Worm (Caenorhabditis elegans) whole organism, L3 larva: ENCODE results near the gene C27H5.6.

Source experiments
- R02D3.7 ChIP-seq: fragments of 150-350 bp; optimal IDR thresholded peaks from 2 replicates; lab custom pipeline; 2014; ENCODE audit warnings: missing biosample characterization, missing genetic modification characterization
- ama-1 ChIP-seq: fragments of 150-350 bp; optimal IDR thresholded peaks from 2 replicates; lab custom pipeline; 2018
- ceh-28 ChIP-seq: fragments of 150-350 bp; optimal IDR thresholded peaks from 2 replicates; lab custom pipeline; 2014; ENCODE audit warnings: missing biosample characterization, missing genetic modification reagents, missing genetic modification characterization
- ceh-82 ChIP-seq: fragments of 150-350 bp; optimal IDR thresholded peaks from 2 replicates; lab custom pipeline; 2014; ENCODE audit warnings: missing biosample characterization, missing genetic modification characterization
- egl-27 ChIP-seq: sonication (generic microtip); optimal IDR thresholded peaks from 4 replicates; lab custom pipeline; 2017; ENCODE audit warnings: missing biosample characterization, missing genetic modification reagents, missing genetic modification characterization
- egl-5 ChIP-seq: fragments of 150-350 bp; optimal IDR thresholded peaks from 2 replicates; lab custom pipeline; 2017; ENCODE audit warnings: missing biosample characterization, missing genetic modification reagents, missing genetic modification characterization, inconsistent platforms
- elt-2 ChIP-seq: sonication (generic microtip); optimal IDR thresholded peaks from 2 replicates; lab custom pipeline; 2016; ENCODE audit warnings: missing genetic modification reagents, mild to moderate bottlenecking, missing genetic modification characterization, missing compliant biosample characterization
- elt-3 ChIP-seq, 3 experiments: fragments of 150-350 bp in 1 of 3; sonication (generic microtip) in 2 of 3; optimal IDR thresholded peaks; 2 replicates in 2 of 3; 4 replicates in 1 of 3; lab custom pipeline; 2014 to 2017; ENCODE audit warnings: missing biosample characterization in 3 of 3, missing genetic modification characterization in 3 of 3
- fkh-10 ChIP-seq: sonication (generic microtip); optimal IDR thresholded peaks from 2 replicates; lab custom pipeline; 2017; ENCODE audit warnings: missing biosample characterization, missing genetic modification reagents, missing genetic modification characterization
- fkh-2 ChIP-seq: fragments of 150-350 bp; optimal IDR thresholded peaks from 2 replicates; lab custom pipeline; 2014; ENCODE audit warnings: missing biosample characterization, missing genetic modification reagents, missing genetic modification characterization
- fos-1 ChIP-seq: fragments of 150-350 bp; optimal IDR thresholded peaks from 2 replicates; lab custom pipeline; 2014; ENCODE audit warnings: missing biosample characterization, missing genetic modification characterization
- hmg-11 ChIP-seq: sonication (generic microtip); optimal IDR thresholded peaks from 2 replicates; lab custom pipeline; 2016; ENCODE audit warnings: missing genetic modification characterization, missing compliant biosample characterization
- lin-15B ChIP-seq: fragments of 150-350 bp; optimal IDR thresholded peaks from 2 replicates; lab custom pipeline; 2014; ENCODE audit warnings: missing biosample characterization, missing genetic modification characterization
- lin-39 ChIP-seq: fragments of 150-350 bp; optimal IDR thresholded peaks from 2 replicates; lab custom pipeline; 2018; ENCODE audit warnings: missing biosample characterization, missing genetic modification reagents, missing genetic modification characterization
- lsy-12 ChIP-seq: sonication (generic microtip); optimal IDR thresholded peaks from 2 replicates; lab custom pipeline; 2016; ENCODE audit warnings: mild to moderate bottlenecking, missing genetic modification characterization, missing compliant biosample characterization
- mdl-1 ChIP-seq: fragments of 150-350 bp; optimal IDR thresholded peaks from 2 replicates; lab custom pipeline; 2014; ENCODE audit warnings: missing biosample characterization, missing genetic modification characterization
- nfya-1 ChIP-seq: sonication (generic microtip); optimal IDR thresholded peaks from 2 replicates; lab custom pipeline; 2017; ENCODE audit warnings: missing genetic modification characterization, mild to moderate bottlenecking, missing compliant biosample characterization, antibody characterized with exemption, moderate library complexity; ENCODE audit not compliant: insufficient read depth
- nhr-23 ChIP-seq: fragments of 150-350 bp; optimal IDR thresholded peaks from 2 replicates; lab custom pipeline; 2014; ENCODE audit warnings: missing biosample characterization, missing genetic modification reagents, missing genetic modification characterization
- nhr-28 ChIP-seq: fragments of 150-350 bp; optimal IDR thresholded peaks from 2 replicates; lab custom pipeline; 2014; ENCODE audit warnings: missing biosample characterization, missing genetic modification characterization
- nhr-43 ChIP-seq: sonication (generic microtip); optimal IDR thresholded peaks from 2 replicates; lab custom pipeline; 2016; ENCODE audit warnings: mild to moderate bottlenecking, missing genetic modification characterization, missing compliant biosample characterization; ENCODE audit not compliant: poor library complexity, severe bottlenecking
- nhr-67 ChIP-seq: fragments of 150-350 bp; optimal IDR thresholded peaks from 2 replicates; lab custom pipeline; 2014; ENCODE audit warnings: missing biosample characterization, missing genetic modification characterization
- pha-4 ChIP-seq: fragments of 150-350 bp; optimal IDR thresholded peaks from 2 replicates; lab custom pipeline; 2014; ENCODE audit warnings: missing biosample characterization, missing genetic modification reagents, missing genetic modification characterization
- pqm-1 ChIP-seq: fragments of 150-350 bp; optimal IDR thresholded peaks from 2 replicates; lab custom pipeline; 2017; ENCODE audit warnings: missing biosample characterization, missing genetic modification characterization, inconsistent platforms
- sea-2 ChIP-seq: fragments of 150-350 bp; sonication (generic microtip); optimal IDR thresholded peaks from 4 replicates; lab custom pipeline; 2014; ENCODE audit warnings: missing biosample characterization, missing genetic modification reagents, missing genetic modification characterization
- snpc-4 ChIP-seq: fragments of 150-350 bp; optimal IDR thresholded peaks from 2 replicates; lab custom pipeline; 2014; ENCODE audit warnings: missing biosample characterization, missing genetic modification characterization
- tbx-2 ChIP-seq: sonication (generic microtip); optimal IDR thresholded peaks from 2 replicates; lab custom pipeline; 2016; ENCODE audit warnings: mild to moderate bottlenecking, missing genetic modification characterization, missing compliant biosample characterization
- unc-39 ChIP-seq: sonication (generic microtip); optimal IDR thresholded peaks from 4 replicates; lab custom pipeline; 2017; ENCODE audit warnings: missing biosample characterization, missing genetic modification characterization
- ztf-11 ChIP-seq: fragments of 150-350 bp; optimal IDR thresholded peaks from 2 replicates; lab custom pipeline; 2014; ENCODE audit warnings: missing biosample characterization, missing genetic modification characterization
- ztf-4 ChIP-seq: fragments of 150-350 bp; optimal IDR thresholded peaks from 2 replicates; lab custom pipeline; 2014; ENCODE audit warnings: missing biosample characterization, missing genetic modification characterization

C27H5.6 gene

DNA sequence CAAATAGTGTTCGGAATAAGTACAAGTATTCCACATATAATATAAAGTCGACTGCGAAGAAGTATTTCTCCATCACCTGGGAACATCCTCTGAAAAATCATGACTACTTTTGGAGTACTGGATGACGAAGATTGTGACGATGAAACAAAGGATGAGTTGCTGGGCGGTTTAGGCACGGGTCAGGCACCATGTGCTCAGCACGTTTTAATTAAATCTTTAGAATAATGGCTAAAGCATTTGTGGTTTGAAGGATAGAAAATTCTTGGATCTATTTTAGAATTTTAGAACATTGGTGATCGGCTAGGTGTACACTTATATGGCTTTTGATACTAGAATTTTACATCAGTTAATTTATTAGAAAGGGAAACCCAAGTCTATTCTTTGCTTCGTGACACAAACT, at the start of gene C27H5.6:
TSS of gene C27H5.6 (minus strand) at position 101 of the 400 bp plus-strand sequence.
- TF ChIP-seq fos-1 (no peak), ztf-11 (tag; lab: Kevin White, UChicago) (no peak), ztf-4 (tag; lab: Kevin White, UChicago) (no peak), egl-27 (tag; lab: Kevin White, UChicago) (no peak), fkh-2 (no peak), mdl-1 (tag; lab: Kevin White, UChicago) (no peak), nhr-67 (tag; lab: Kevin White, UChicago) (no peak), ceh-82 (tag; lab: Kevin White, UChicago) (no peak)

DNA sequence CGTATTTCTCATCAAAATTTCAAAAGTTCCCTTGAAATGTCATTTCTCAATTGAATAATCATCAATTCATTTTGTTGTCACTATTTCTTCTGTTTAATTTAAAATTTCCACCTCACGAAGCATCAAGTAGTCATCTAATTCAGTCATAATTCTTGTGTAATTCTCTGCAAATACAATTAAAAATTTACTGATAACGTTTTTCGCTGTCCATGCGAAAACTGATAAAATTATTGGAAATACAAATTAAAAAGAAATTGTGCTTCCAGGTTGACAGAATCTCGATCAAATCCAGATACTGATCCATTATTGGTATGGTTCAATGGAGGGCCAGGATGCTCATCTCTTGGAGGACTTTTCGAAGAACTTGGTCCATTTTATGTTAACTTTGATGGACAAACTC, 46.3 kb upstream of the C27H5.6 start:
- TF ChIP-seq elt-3 (tag; optimal IDR thresholded peaks at IDR 0.05; lab: Kevin White, UChicago) (no peak), pha-4 (tag; lab: Kevin White, UChicago) (peak; percentile 11), pqm-1 (tag; lab: Kevin White, UChicago) (peak; percentile 26), unc-39 (tag; lab: Kevin White, UChicago) (no peak), egl-5 (no peak), fos-1 (no peak), mdl-1 (tag; lab: Kevin White, UChicago) (no peak), elt-2 (tag; lab: Kevin White, UChicago) (peak; percentile 62)

DNA sequence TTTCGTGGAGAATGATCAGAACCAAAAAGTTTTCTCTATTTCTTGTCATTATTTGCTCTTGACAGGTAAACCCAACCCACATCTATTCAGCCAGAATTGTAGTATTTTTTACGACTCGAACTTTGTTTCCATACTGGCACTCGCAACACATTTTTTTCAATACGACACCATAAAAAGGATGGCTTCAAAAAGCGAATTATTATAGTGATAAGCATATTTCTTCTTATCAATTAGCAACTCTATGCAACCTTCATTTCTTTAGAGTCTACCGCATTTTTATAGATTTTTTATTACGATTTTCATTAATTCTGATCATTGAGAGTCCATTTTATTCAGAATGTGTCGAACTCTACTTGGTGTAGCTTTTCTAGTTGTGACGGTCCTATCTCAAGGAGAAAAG, 45.5 kb upstream of the C27H5.6 start, which contains the start of gene ctsa-3.1:
TSS of gene ctsa-3.1 (plus strand) at position 337 of the 400 bp plus-strand sequence.
- no peak for TF ChIP-seq egl-27 (tag; lab: Kevin White, UChicago)
- no peak for TF ChIP-seq lsy-12 (tag; lab: Kevin White, UChicago)
- no peak for TF ChIP-seq unc-39 (tag; lab: Kevin White, UChicago)
- TF ChIP-seq ztf-11 (tag; lab: Kevin White, UChicago) = no peak
- no peak for TF ChIP-seq fkh-2
- TF ChIP-seq elt-3 (tag; optimal IDR thresholded peaks at IDR 0.05; lab: Kevin White, UChicago) = no peak
- TF ChIP-seq ceh-28 (tag; lab: Kevin White, UChicago) = no peak
- TF ChIP-seq pha-4 (tag; lab: Kevin White, UChicago) = peak; percentile 6
- TF ChIP-seq hmg-11 (tag; lab: Kevin White, UChicago) = no peak
- peak; percentile 75 for TF ChIP-seq pqm-1 (tag; lab: Kevin White, UChicago)
- TF ChIP-seq lin-15B (tag; lab: Kevin White, UChicago) = no peak
- TF ChIP-seq nfya-1 (tag; lab: Kevin White, UChicago) = no peak
- no peak for TF ChIP-seq fkh-10 (GFP tag; lab: Kevin White, UChicago)
- TF ChIP-seq nhr-67 (tag; lab: Kevin White, UChicago) = no peak
- no peak for TF ChIP-seq lin-39 (tag; lab: Kevin White, UChicago)
- peak; percentile 79 for TF ChIP-seq elt-2 (tag; lab: Kevin White, UChicago)
- no peak for TF ChIP-seq ama-1 (lab: Kevin White, UChicago)
- TF ChIP-seq nhr-43 (tag; lab: Kevin White, UChicago) = no peak
- no peak for TF ChIP-seq sea-2 (GFP tag; lab: Kevin White, UChicago)

DNA sequence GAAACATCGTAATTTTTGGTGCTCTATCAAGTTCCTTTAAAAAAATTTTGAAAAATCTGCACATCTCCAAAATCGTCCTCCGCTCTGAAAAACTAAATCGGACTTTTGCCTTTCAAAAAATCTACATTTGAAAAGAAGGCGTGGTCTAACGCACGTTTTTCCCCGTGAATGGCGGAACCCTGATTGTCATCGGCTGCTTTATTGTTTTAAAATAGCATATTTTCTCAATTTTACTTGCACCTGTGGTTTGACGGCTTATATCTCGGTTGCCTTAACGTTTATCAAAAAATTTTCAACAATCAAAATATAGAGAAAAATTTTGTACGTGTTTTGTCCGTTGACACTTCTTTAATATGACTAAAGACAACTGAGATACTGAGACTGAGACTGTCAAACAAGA, 44.9 kb upstream of the C27H5.6 start:
- TF ChIP-seq snpc-4 = peak; percentile 67
- TF ChIP-seq nhr-28 (tag; lab: Kevin White, UChicago) = no peak

DNA sequence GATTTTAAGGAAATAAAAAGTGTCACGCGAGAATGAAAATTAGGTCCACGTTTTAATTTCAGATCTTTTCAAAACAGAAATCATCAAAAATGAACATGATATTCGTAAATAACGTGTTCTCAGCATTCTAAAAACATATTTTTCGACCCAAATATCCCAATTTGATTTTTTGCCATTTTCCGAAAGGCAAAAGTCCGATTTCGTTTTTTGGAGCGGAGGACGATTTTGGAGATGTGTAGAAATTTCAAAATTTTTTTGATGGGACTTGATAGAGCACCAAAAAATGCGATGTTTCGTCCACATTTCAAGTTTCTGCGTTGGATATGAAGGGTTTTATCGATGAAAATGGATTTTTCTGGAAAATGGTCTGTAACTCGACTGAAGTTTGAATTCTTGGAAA, 43.7 kb upstream of the C27H5.6 start:
- TF ChIP-seq tbx-2 (tag; lab: Kevin White, UChicago) (peak; percentile 44), nhr-43 (tag; lab: Kevin White, UChicago) (peak; percentile 29), lsy-12 (tag; lab: Kevin White, UChicago) (no peak), ama-1 (lab: Kevin White, UChicago) (peak; percentile 58), ceh-82 (tag; lab: Kevin White, UChicago) (no peak)

DNA sequence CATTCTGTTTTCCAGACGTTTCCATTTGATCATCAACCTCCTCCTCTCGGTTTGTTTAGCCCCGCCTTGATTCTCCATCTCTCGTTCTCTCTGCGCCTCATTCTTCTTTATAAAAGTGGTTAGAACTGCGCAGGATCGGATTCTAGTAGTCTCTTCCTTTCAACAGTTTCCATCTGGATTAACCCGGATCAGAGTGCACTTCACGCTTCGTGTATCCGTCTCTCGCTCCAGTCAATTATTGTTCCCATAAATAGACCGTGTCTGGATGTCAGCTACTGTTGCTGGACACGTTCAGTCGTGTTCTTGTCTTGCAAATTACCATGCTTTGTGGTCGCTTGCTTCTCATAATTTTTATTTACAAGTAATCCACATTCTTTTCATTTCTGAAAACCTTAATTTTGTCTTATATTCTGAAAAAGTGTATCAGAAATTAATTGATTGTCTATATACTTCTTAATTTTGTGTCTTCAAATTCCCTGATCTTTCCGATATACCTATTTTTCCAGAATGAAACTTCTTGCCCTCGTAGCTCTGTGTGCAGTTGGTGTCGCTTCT, 41.7 kb upstream of the C27H5.6 start, which contains the start of gene F32A5.4:
TSS of gene F32A5.4 (plus strand) at position 505 of the 555 bp plus-strand sequence.
- TF ChIP-seq nhr-23 (tag; lab: Kevin White, UChicago) = peak; percentile 20
- TF ChIP-seq pha-4 (tag; lab: Kevin White, UChicago) = peak; percentile 20
- peak; percentile 56 for TF ChIP-seq ama-1 (lab: Kevin White, UChicago)
- TF ChIP-seq R02D3.7 (tag; lab: Kevin White, UChicago) = no peak
- no peak for TF ChIP-seq nhr-67 (tag; lab: Kevin White, UChicago)
